Worm (Caenorhabditis elegans): Measurements from ENCODE around the gene ceh-40.
A peak's percentile ranks its signal among the peaks of the same experiment; 100 is the strongest.

The ceh-40 gene

DNA sequence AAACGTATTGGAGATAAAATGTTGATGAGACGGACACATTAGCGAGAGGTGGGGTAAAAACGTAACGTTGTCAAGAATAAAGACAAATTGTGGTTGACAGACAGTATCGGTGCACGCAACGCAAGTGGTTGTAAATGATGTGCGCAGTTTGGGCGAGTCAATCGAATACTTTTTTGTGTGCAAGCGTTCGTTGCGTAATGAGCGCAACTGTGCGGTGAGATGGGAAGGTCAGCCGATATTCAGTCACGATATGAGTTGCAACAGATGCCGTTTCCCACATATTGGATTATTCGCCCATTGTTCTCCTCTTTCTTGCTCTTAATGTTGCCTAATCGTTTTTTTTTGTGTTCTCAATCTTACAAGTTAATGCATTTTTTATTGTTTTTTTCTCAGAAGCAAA is at the start of gene ceh-40:
TSS of gene ceh-40 (minus strand) at position 41 of the 400 bp plus-strand sequence.
- no peak for TF ChIP-seq npax-4 (tag; optimal IDR thresholded peaks at IDR 0.05)
- peak; percentile 35 for TF ChIP-seq tbx-2 (tag; optimal IDR thresholded peaks at IDR 0.05)
- peak; percentile 49 for TF ChIP-seq unc-55 (GFP tag; optimal IDR thresholded peaks at IDR 0.05)
- peak; percentile 26 for TF ChIP-seq elt-2 (tag; optimal IDR thresholded peaks at IDR 0.05)

DNA sequence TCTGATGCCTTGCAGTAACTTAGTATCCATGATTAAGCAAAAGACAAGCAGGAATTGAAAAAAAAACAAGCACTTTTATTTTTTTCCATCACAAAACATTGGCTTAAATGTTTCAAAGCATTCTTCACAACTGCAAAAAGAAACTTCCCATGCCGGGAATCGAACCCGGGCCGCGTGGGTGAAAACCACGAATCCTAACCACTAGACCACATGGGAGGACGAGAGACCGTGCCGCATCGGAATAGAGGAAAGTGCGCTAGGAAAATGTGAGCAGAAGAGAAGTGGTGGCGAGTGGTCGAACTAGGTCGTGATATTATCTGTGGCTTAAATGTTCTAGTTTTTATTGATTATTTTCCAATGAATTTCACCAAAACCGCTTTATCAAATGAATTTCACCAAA is 46.9 kb upstream of the ceh-40 start:
- TF ChIP-seq hlh-15 (tag; optimal IDR thresholded peaks at IDR 0.05) (no peak), K02D7.2 (tag; optimal IDR thresholded peaks at IDR 0.05) (peak; percentile 26), ceh-19 (GFP tag; optimal IDR thresholded peaks at IDR 0.05) (peak; percentile 32), ceh-45 (GFP tag; IDR thresholded peaks at IDR 0.05) (no peak), hlh-13 (GFP tag; optimal IDR thresholded peaks at IDR 0.05) (no peak), dve-1 (tag; optimal IDR thresholded peaks at IDR 0.05) (no peak), che-1 (tag; optimal IDR thresholded peaks at IDR 0.05) (peak; percentile 56), nhr-11 (tag; optimal IDR thresholded peaks at IDR 0.05) (no peak), eyg-1 (tag; optimal IDR thresholded peaks at IDR 0.05) (no peak), ceh-22 (tag; optimal IDR thresholded peaks at IDR 0.05) (no peak), unc-86 (tag; optimal IDR thresholded peaks at IDR 0.05) (no peak), npax-4 (tag; optimal IDR thresholded peaks at IDR 0.05) (peak; percentile 15), ceh-34 (tag; optimal IDR thresholded peaks at IDR 0.05) (peak; percentile 38), ceh-6 (GFP tag; optimal IDR thresholded peaks at IDR 0.05) (peak; percentile 71), unc-3 (GFP tag; conservative IDR thresholded peaks at IDR 0.05) (no peak), unc-3 (tag; optimal IDR thresholded peaks at IDR 0.05) (peak; percentile 34), unc-42 (tag; optimal IDR thresholded peaks at IDR 0.05) (no peak), hlh-30 (tag; optimal IDR thresholded peaks at IDR 0.05; ENCODE audit: insufficient read depth) (peak; percentile 36), ceh-18 (tag; optimal IDR thresholded peaks at IDR 0.05) (peak; percentile 56), C38D4.7 (GFP tag; optimal IDR thresholded peaks at IDR 0.05) (peak; percentile 20), pha-2 (tag; optimal IDR thresholded peaks at IDR 0.05) (no peak), ceh-24 (tag; optimal IDR thresholded peaks at IDR 0.05) (no peak), madf-2 (tag; optimal IDR thresholded peaks at IDR 0.05) (no peak), fax-1 (tag; optimal IDR thresholded peaks at IDR 0.05) (peak; percentile 1), gmeb-2 (tag; optimal IDR thresholded peaks at IDR 0.05) (peak; percentile 46), ceh-14 (tag; optimal IDR thresholded peaks at IDR 0.05) (no peak), T23F11.4 (GFP tag; optimal IDR thresholded peaks at IDR 0.05) (peak; percentile 32), tbx-7 (tag; optimal IDR thresholded peaks at IDR 0.05) (no peak), ama-1 (optimal IDR thresholded peaks at IDR 0.05) (no peak), ztf-16 (tag; optimal IDR thresholded peaks at IDR 0.05) (no peak), pros-1 (tag; optimal IDR thresholded peaks at IDR 0.05) (no peak), elt-4 (tag; optimal IDR thresholded peaks at IDR 0.05) (no peak), unc-55 (GFP tag; optimal IDR thresholded peaks at IDR 0.05) (no peak), sdc-2 (tag; optimal IDR thresholded peaks at IDR 0.05) (peak; percentile 92), pha-4 (tag; optimal IDR thresholded peaks at IDR 0.05) (no peak), zip-5 (tag; optimal IDR thresholded peaks at IDR 0.05) (no peak), tbx-2 (tag; optimal IDR thresholded peaks at IDR 0.05) (peak; percentile 44), sox-4 (tag; optimal IDR thresholded peaks at IDR 0.05) (peak; percentile 40), pat-9 (tag; optimal IDR thresholded peaks at IDR 0.05) (peak; percentile 66), ahr-1 (tag; optimal IDR thresholded peaks at IDR 0.05) (peak; percentile 18), dmd-4 (tag; optimal IDR thresholded peaks at IDR 0.05; ENCODE audit: borderline replicate concordance) (no peak), F13H6.1 (tag; optimal IDR thresholded peaks at IDR 0.05) (no peak), pqm-1 (tag; optimal IDR thresholded peaks at IDR 0.05) (no peak), ceh-9 (tag; optimal IDR thresholded peaks at IDR 0.05) (no peak), rnt-1 (tag; optimal IDR thresholded peaks at IDR 0.05) (peak; percentile 53), odd-2 (tag; optimal IDR thresholded peaks at IDR 0.05) (no peak), fkh-6 (tag; optimal IDR thresholded peaks at IDR 0.05) (no peak), K09A11.1 (tag; optimal IDR thresholded peaks at IDR 0.05; ENCODE audit: insufficient read depth) (no peak), nfya-1 (tag; optimal IDR thresholded peaks at IDR 0.05) (peak; percentile 38), ceh-31 (tag; optimal IDR thresholded peaks at IDR 0.05) (no peak), pax-1 (tag; optimal IDR thresholded peaks at IDR 0.05) (no peak)

Data from whole organism, late embryonic.